Fruit fly (Drosophila melanogaster): ENCODE data around the gene FucT6.

FucT6 gene

dm6 chrX:11714529-11715262 lies 4.9 kb upstream of the FucT6 start (continued):
- TF ChIP-seq Deaf1 (tag; optimal IDR thresholded peaks at IDR 0.05) (peak; percentile 90), mld (GFP tag; IDR thresholded peaks at IDR 0.05; ENCODE audit: partially characterized antibody) (no peak), CG31224 (GFP tag; IDR thresholded peaks at IDR 0.05) (peak; percentile 62), maf-S (GFP tag; optimal IDR thresholded peaks at IDR 0.05) (peak; percentile 47), ara (GFP tag; IDR thresholded peaks at IDR 0.05) (peak; percentile 57), Dbx (GFP tag; IDR thresholded peaks at IDR 0.05) (peak; percentile 78), CG13775 (GFP tag; optimal IDR thresholded peaks at IDR 0.05) (peak; percentile 59), gce (GFP tag; IDR thresholded peaks at IDR 0.05) (no peak), Mad (GFP tag; optimal IDR thresholded peaks at IDR 0.05) (peak; percentile 54), Poxn (GFP tag; IDR thresholded peaks at IDR 0.05) (peak; percentile 41; the same call in 1 of the 2 replicates), CG32767 (GFP tag; IDR thresholded peaks at IDR 0.05) (0 out of 2 replicates have a peak, but pooled peaks have one; percentile 39), scrt (GFP tag; optimal IDR thresholded peaks at IDR 0.05) (peak; percentile 37), Side (GFP tag; optimal IDR thresholded peaks at IDR 0.05) (no peak), NC2α (GFP tag; optimal IDR thresholded peaks at IDR 0.05) (peak; percentile 64), CG12659 (GFP tag; optimal IDR thresholded peaks at IDR 0.05) (peak; percentile 75), Mes4 (GFP tag; optimal IDR thresholded peaks at IDR 0.05) (peak; percentile 69), Vsx1 (GFP tag; optimal IDR thresholded peaks at IDR 0.05) (peak; percentile 23), Hmr (GFP tag; optimal IDR thresholded peaks at IDR 0.05) (peak; percentile 77), br (optimal IDR thresholded peaks at IDR 0.05) (no peak), rib (GFP tag; IDR thresholded peaks at IDR 0.05) (peak; percentile 68; the same call in 1 of the 2 replicates), ac (GFP tag; optimal IDR thresholded peaks at IDR 0.05) (no peak), CG6254 (GFP tag; optimal IDR thresholded peaks at IDR 0.05) (peak; percentile 49), NK7.1 (GFP tag; optimal IDR thresholded peaks at IDR 0.05) (peak; percentile 77), CG3726 (GFP tag; IDR thresholded peaks at IDR 0.05) (peak; percentile 59; the same call in 1 of the 3 replicates), dmrt99B (tag; optimal IDR thresholded peaks at IDR 0.05) (peak; percentile 73), Meics (GFP tag; optimal IDR thresholded peaks at IDR 0.05) (peak; percentile 82), CG12744 (GFP tag; optimal IDR thresholded peaks at IDR 0.05) (no peak), YL-1 (GFP tag; optimal IDR thresholded peaks at IDR 0.05) (no peak), CG6683 (GFP tag; optimal IDR thresholded peaks at IDR 0.05) (peak; percentile 32), CG11560 (tag; IDR thresholded peaks at IDR 0.05) (peak; percentile 47; the same call in 2 of the 3 replicates), CG34224 (GFP tag; IDR thresholded peaks at IDR 0.05; ENCODE audit: partially characterized antibody) (0 out of 3 replicates have a peak, but pooled peaks have one; percentile 17), zen (tag; optimal IDR thresholded peaks at IDR 0.05) (no peak), Hsf (GFP tag; optimal IDR thresholded peaks at IDR 0.05) (peak; percentile 9), sd (tag; optimal IDR thresholded peaks at IDR 0.05) (peak; percentile 1), CG43689 (GFP tag; IDR thresholded peaks at IDR 0.05) (no peak), bbx (GFP tag; IDR thresholded peaks at IDR 0.05; ENCODE audit: partially characterized antibody) (peak; percentile 35; the same call in 1 of the 2 replicates), lola (GFP tag; optimal IDR thresholded peaks at IDR 0.05) (peak in 1 of 3 experiments; percentile 23), CG11456 (GFP tag; IDR thresholded peaks at IDR 0.05) (peak; percentile 87), CG10147 (GFP tag; optimal IDR thresholded peaks at IDR 0.05) (peak; percentile 55), Dref (GFP tag; IDR thresholded peaks at IDR 0.05) (peak; percentile 21; the same call in 1 of the 2 replicates), CG17568 (GFP tag; optimal IDR thresholded peaks at IDR 0.05) (peak; percentile 2), Hmx (GFP tag; optimal IDR thresholded peaks at IDR 0.05) (no peak), zf30C (GFP tag; optimal IDR thresholded peaks at IDR 0.05) (no peak), ase (GFP tag; IDR thresholded peaks at IDR 0.05) (peak; percentile 61; the same call in 1 of the 3 replicates), ftz-f1 (GFP tag; optimal IDR thresholded peaks at IDR 0.05) (no peak), chm (GFP tag; IDR thresholded peaks at IDR 0.05) (peak; percentile 42; the same call in 1 of the 2 replicates), Ravus (GFP tag; IDR thresholded peaks at IDR 0.05) (no peak), CG8388 (GFP tag; optimal IDR thresholded peaks at IDR 0.05) (peak; percentile 34), Dip3 (GFP tag; optimal IDR thresholded peaks at IDR 0.05) (peak; percentile 61)

Measured in whole organism, embryonic.